Fruit fly (Drosophila melanogaster): ENCODE data around the gene mge.

Gene mge

DNA sequence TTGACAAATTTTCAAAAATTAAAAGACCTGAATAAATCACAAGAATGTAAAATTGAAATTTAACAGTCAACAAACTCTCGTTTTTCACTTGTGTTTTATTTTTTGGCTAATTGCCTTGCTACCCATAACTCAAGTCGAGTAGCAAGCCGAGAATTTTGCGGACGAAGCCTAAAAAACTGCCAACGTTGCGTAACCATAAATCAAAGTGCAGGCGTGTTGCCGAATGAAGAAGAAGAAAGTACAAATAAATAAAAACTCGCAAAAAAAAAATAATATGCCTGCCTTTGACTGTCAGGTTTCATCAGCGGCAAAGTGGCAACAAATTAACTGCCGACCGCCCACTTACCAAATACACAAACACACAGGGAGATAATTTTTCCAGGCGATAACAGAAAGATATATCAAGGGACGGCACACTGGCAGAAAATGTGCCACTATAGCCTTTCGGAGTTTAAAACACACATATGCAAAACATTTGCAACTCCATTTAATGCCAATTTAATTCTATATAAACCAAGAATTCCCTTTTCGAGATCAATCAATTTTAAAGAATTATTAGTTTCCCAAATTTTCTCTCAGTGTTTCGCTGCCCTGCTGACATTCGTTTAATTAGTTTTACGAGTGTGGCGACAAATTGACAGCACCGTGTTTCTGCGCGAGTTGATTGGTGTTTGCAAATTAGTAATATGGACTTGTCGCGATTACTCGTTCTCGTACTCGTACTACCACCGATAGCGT lies 18.6 kb upstream of the mge start:
- TF ChIP-seq slp2 (GFP tag; optimal IDR thresholded peaks at IDR 0.05) (peak; percentile 66), Adf1 (GFP tag; IDR thresholded peaks at IDR 0.05) (peak; percentile 81), CG4707 (GFP tag; optimal IDR thresholded peaks at IDR 0.05) (peak; percentile 20), E2f1 (GFP tag; IDR thresholded peaks at IDR 0.05) (peak; percentile 75), B-H1 (GFP tag; IDR thresholded peaks at IDR 0.05) (peak; percentile 69), Deaf1 (tag; optimal IDR thresholded peaks at IDR 0.05) (peak; percentile 55), grau (tag; optimal IDR thresholded peaks at IDR 0.05) (peak; percentile 89), CG10959 (GFP tag; IDR thresholded peaks at IDR 0.05) (peak; percentile 47; the same call in 1 of the 2 replicates), ara (GFP tag; IDR thresholded peaks at IDR 0.05) (peak; percentile 62; the same call in 1 of the 2 replicates), ro (GFP tag; IDR thresholded peaks at IDR 0.05) (peak; percentile 40), zen2 (GFP tag; IDR thresholded peaks at IDR 0.05; ENCODE audit: partially characterized antibody) (no peak), Dbx (GFP tag; IDR thresholded peaks at IDR 0.05) (peak; percentile 95), lola (GFP tag; optimal IDR thresholded peaks at IDR 0.05) (no peak), chif (GFP tag; optimal IDR thresholded peaks at IDR 0.05) (peak; percentile 79 to 82), mld (GFP tag; IDR thresholded peaks at IDR 0.05; ENCODE audit: partially characterized antibody) (no peak), CG12942 (GFP tag; optimal IDR thresholded peaks at IDR 0.05) (peak; percentile 79), Vsx1 (GFP tag; optimal IDR thresholded peaks at IDR 0.05) (peak; percentile 46), scrt (GFP tag; optimal IDR thresholded peaks at IDR 0.05) (peak; percentile 87), ewg (GFP tag; optimal IDR thresholded peaks at IDR 0.05) (peak; percentile 62), Poxn (GFP tag; IDR thresholded peaks at IDR 0.05) (peak; percentile 87), Side (GFP tag; optimal IDR thresholded peaks at IDR 0.05) (peak; percentile 84), bowl (GFP tag; IDR thresholded peaks at IDR 0.05) (peak; percentile 83), ash1 (GFP tag; optimal IDR thresholded peaks at IDR 0.05) (peak; percentile 9), CG10431 (GFP tag; optimal IDR thresholded peaks at IDR 0.05) (peak; percentile 19), hth (optimal IDR thresholded peaks at IDR 0.05) (no peak), sima (GFP tag; optimal IDR thresholded peaks at IDR 0.05) (peak; percentile 33), Antp (GFP tag; optimal IDR thresholded peaks at IDR 0.05) (peak; percentile 79), tx (GFP tag; optimal IDR thresholded peaks at IDR 0.05) (peak; percentile 87), Dip3 (GFP tag; optimal IDR thresholded peaks at IDR 0.05) (peak; percentile 89), CG34224 (GFP tag; IDR thresholded peaks at IDR 0.05; ENCODE audit: partially characterized antibody) (no peak), zen (tag; optimal IDR thresholded peaks at IDR 0.05) (no peak), CG18619 (GFP tag; optimal IDR thresholded peaks at IDR 0.05) (peak; percentile 89), dm (GFP tag; optimal IDR thresholded peaks at IDR 0.05) (peak; percentile 63), nom (GFP tag; optimal IDR thresholded peaks at IDR 0.05) (no peak), lab (GFP tag; optimal IDR thresholded peaks at IDR 0.05) (peak; percentile 95), Mes4 (GFP tag; optimal IDR thresholded peaks at IDR 0.05) (peak; percentile 78), CG4404 (GFP tag; IDR thresholded peaks at IDR 0.05) (peak; percentile 66), Fer3 (tag; optimal IDR thresholded peaks at IDR 0.05) (peak; percentile 92), CG2116 (GFP tag; optimal IDR thresholded peaks at IDR 0.05) (peak; percentile 45), dpn (GFP tag; optimal IDR thresholded peaks at IDR 0.05) (peak; percentile 86 to 89), CG4424 (GFP tag; optimal IDR thresholded peaks at IDR 0.05) (peak; percentile 63), crc (GFP tag; optimal IDR thresholded peaks at IDR 0.05) (peak; percentile 82), onecut (GFP tag; IDR thresholded peaks at IDR 0.05) (peak; percentile 72), sc (optimal IDR thresholded peaks at IDR 0.05) (no peak), sc (GFP tag; optimal IDR thresholded peaks at IDR 0.05) (peak; percentile 26), ab (GFP tag; optimal IDR thresholded peaks at IDR 0.05) (peak; percentile 78), Kr (GFP tag; optimal IDR thresholded peaks at IDR 0.05) (no peak), dmrt11E (tag; optimal IDR thresholded peaks at IDR 0.05) (no peak), pzg (GFP tag; optimal IDR thresholded peaks at IDR 0.05) (peak; percentile 16), dati (GFP tag; IDR thresholded peaks at IDR 0.05) (peak; percentile 47; the same call in 1 of the 2 replicates)

Measured in whole organism, embryonic.